Worm (Caenorhabditis elegans) whole organism, L1 larva: ENCODE data around the gene acr-17.

Experiments used
- aly-2 ChIP-seq: fragments of 150-350 bp; optimal IDR thresholded peaks from 2 replicates; lab custom pipeline; 2014; ENCODE audit warnings: missing biosample characterization, missing genetic modification characterization
- mdl-1 ChIP-seq, 2 experiments: fragments of 150-350 bp; optimal IDR thresholded peaks; 2 replicates each; lab custom pipeline; 2014 to 2017; ENCODE audit warnings: missing biosample characterization in 2 of 2, missing genetic modification characterization in 2 of 2, inconsistent platforms in 1 of 2
- nhr-12 ChIP-seq: sonication (generic microtip); optimal IDR thresholded peaks from 2 replicates; lab custom pipeline; 2017; ENCODE audit warnings: missing biosample characterization, missing genetic modification characterization
- nhr-84 ChIP-seq: sonication (generic microtip); optimal IDR thresholded peaks from 2 replicates; lab custom pipeline; 2017; ENCODE audit warnings: missing biosample characterization, missing genetic modification characterization
- nhr-90 ChIP-seq: sonication (generic microtip); optimal IDR thresholded peaks from 2 replicates; lab custom pipeline; 2016; ENCODE audit warnings: mild to moderate bottlenecking, missing genetic modification characterization, missing compliant biosample characterization; ENCODE audit not compliant: poor library complexity
- pqm-1 ChIP-seq: sonication (generic microtip); optimal IDR thresholded peaks from 3 replicates; lab custom pipeline; 2017; ENCODE audit warnings: missing biosample characterization, missing genetic modification characterization
- skn-1 ChIP-seq: fragments of 150-350 bp; optimal IDR thresholded peaks from 2 replicates; lab custom pipeline; 2014; ENCODE audit warnings: missing biosample characterization, missing genetic modification characterization
- zag-1 ChIP-seq: fragments of 150-350 bp; optimal IDR thresholded peaks from 2 replicates; lab custom pipeline; 2014; ENCODE audit warnings: missing biosample characterization, missing genetic modification characterization
- zip-4 ChIP-seq: fragments of 200-800 bp; sonication (Bioruptor generic); optimal IDR thresholded peaks from 2 replicates; lab custom pipeline; 2018; ENCODE audit warnings: mild to moderate bottlenecking, missing genetic modification characterization, moderate library complexity, missing compliant biosample characterization
- ztf-4 ChIP-seq: fragments of 150-350 bp; optimal IDR thresholded peaks from 2 replicates; lab custom pipeline; 2014; ENCODE audit warnings: missing biosample characterization, missing genetic modification characterization

- TF ChIP-seq mdl-1 (tag; optimal IDR thresholded peaks at IDR 0.05; lab: Kevin White, UChicago) (no peak), nhr-84 (no peak), pqm-1 (tag; lab: Kevin White, UChicago) (no peak), ztf-4 (tag; lab: Kevin White, UChicago) (no peak), aly-2 (tag; lab: Kevin White, UChicago) (no peak), zag-1 (tag; lab: Kevin White, UChicago) (no peak), nhr-12 (tag; lab: Kevin White, UChicago) (no peak), zip-4 (GFP tag; lab: Kevin White, UChicago) (no peak), skn-1 (tag; lab: Kevin White, UChicago) (no peak), nhr-90 (tag; lab: Kevin White, UChicago) (no peak)
Measured at ce11 chrV:2573108-2573507, 35.3 kb upstream of the acr-17 start, which contains the start of gene srj-20.
